Fruit fly (Drosophila melanogaster): ENCODE data around the gene CG31457.

Gene CG31457

dm6 chr3R:23141678-23142338 is 14.0 kb upstream of the CG31457 start, which contains the start of gene hh (continued):
- TF ChIP-seq CG2712 (tag; optimal IDR thresholded peaks at IDR 0.05) (peak; percentile 17), Optix (GFP tag; IDR thresholded peaks at IDR 0.05) (no peak), Aef1 (GFP tag; IDR thresholded peaks at IDR 0.05) (no peak), CG30403 (GFP tag; optimal IDR thresholded peaks at IDR 0.05) (no peak), kni (GFP tag; optimal IDR thresholded peaks at IDR 0.05) (peak; percentile 57), tio (GFP tag; optimal IDR thresholded peaks at IDR 0.05) (no peak), CG10565 (GFP tag; optimal IDR thresholded peaks at IDR 0.05) (no peak), dan (GFP tag; IDR thresholded peaks at IDR 0.05) (no peak), CG1529 (GFP tag; optimal IDR thresholded peaks at IDR 0.05) (no peak), dm (GFP tag; optimal IDR thresholded peaks at IDR 0.05) (no peak), dimm (GFP tag; IDR thresholded peaks at IDR 0.05) (no peak), HmgZ (tag; optimal IDR thresholded peaks at IDR 0.05) (peak; percentile 39), CG8359 (GFP tag; optimal IDR thresholded peaks at IDR 0.05; ENCODE audit: borderline replicate concordance) (no peak), CG14667 (GFP tag; IDR thresholded peaks at IDR 0.05) (no peak), amos (GFP tag; IDR thresholded peaks at IDR 0.05; ENCODE audit: partially characterized antibody) (no peak), Dek (tag; optimal IDR thresholded peaks at IDR 0.05) (no peak), p53 (GFP tag; optimal IDR thresholded peaks at IDR 0.05) (no peak), Neu2 (GFP tag; optimal IDR thresholded peaks at IDR 0.05; ENCODE audit: borderline replicate concordance) (no peak), ems (GFP tag; optimal IDR thresholded peaks at IDR 0.05) (no peak), Hr39 (optimal IDR thresholded peaks at IDR 0.05) (no peak), slbo (GFP tag; IDR thresholded peaks at IDR 0.05) (peak; percentile 15; the same call in 1 of the 2 replicates), CG30020 (tag; optimal IDR thresholded peaks at IDR 0.05) (no peak), CG6765 (GFP tag; optimal IDR thresholded peaks at IDR 0.05) (no peak), Atf-2 (GFP tag; optimal IDR thresholded peaks at IDR 0.05) (no peak), CG3847 (GFP tag; IDR thresholded peaks at IDR 0.05) (no peak), chm (GFP tag; IDR thresholded peaks at IDR 0.05) (no peak), Sox102F (GFP tag; optimal IDR thresholded peaks at IDR 0.05) (no peak), CG7271 (tag; optimal IDR thresholded peaks at IDR 0.05) (no peak), yki (optimal IDR thresholded peaks at IDR 0.05) (no peak), BtbVII (GFP tag; optimal IDR thresholded peaks at IDR 0.05) (no peak), Nf-YB (GFP tag; optimal IDR thresholded peaks at IDR 0.05) (peak; percentile 95), Dp (GFP tag; optimal IDR thresholded peaks at IDR 0.05) (no peak), Hmr (GFP tag; optimal IDR thresholded peaks at IDR 0.05) (no peak), Lhr (GFP tag; optimal IDR thresholded peaks at IDR 0.05) (no peak), Sox100B (GFP tag; optimal IDR thresholded peaks at IDR 0.05) (no peak), caup (GFP tag; optimal IDR thresholded peaks at IDR 0.05; ENCODE audit: severe bottlenecking) (no peak), sisA (GFP tag; IDR thresholded peaks at IDR 0.05) (no peak), CG12744 (GFP tag; optimal IDR thresholded peaks at IDR 0.05) (no peak), mam (GFP tag; optimal IDR thresholded peaks at IDR 0.05) (no peak), CG9876 (GFP tag; optimal IDR thresholded peaks at IDR 0.05) (no peak), Adf1 (GFP tag; IDR thresholded peaks at IDR 0.05) (peak; percentile 35; the same call in 1 of the 2 replicates), CG12659 (GFP tag; optimal IDR thresholded peaks at IDR 0.05) (no peak), CG12071 (GFP tag; optimal IDR thresholded peaks at IDR 0.05) (no peak), CG11093 (GFP tag; IDR thresholded peaks at IDR 0.05) (no peak), Fer1 (GFP tag; optimal IDR thresholded peaks at IDR 0.05) (no peak), CG8765 (GFP tag; IDR thresholded peaks at IDR 0.05) (no peak), ash1 (GFP tag; optimal IDR thresholded peaks at IDR 0.05) (no peak), bab2 (GFP tag; optimal IDR thresholded peaks at IDR 0.05) (no peak), dysf (GFP tag; IDR thresholded peaks at IDR 0.05) (no peak), Deaf1 (tag; optimal IDR thresholded peaks at IDR 0.05) (peak; percentile 95), eve (GFP tag; optimal IDR thresholded peaks at IDR 0.05) (no peak), CTCF (GFP tag; optimal IDR thresholded peaks at IDR 0.05) (no peak)
